Worm (Caenorhabditis elegans) whole organism, L4/young adult: ENCODE data around the gene vha-17.

Experiments
- W03F9.2 ChIP-seq: fragments of 150-350 bp; optimal IDR thresholded peaks from 2 replicates; lab custom pipeline; 2014; ENCODE audit warnings: missing biosample characterization, missing genetic modification characterization
- dao-5 ChIP-seq: sonication (generic microtip); optimal IDR thresholded peaks from 2 replicates; lab custom pipeline; 2016; ENCODE audit warnings: missing genotype, missing genetic modification characterization, moderate library complexity, missing compliant biosample characterization
- him-1 ChIP-seq: sonication (generic microtip); optimal IDR thresholded peaks from 2 replicates; lab custom pipeline; 2016; ENCODE audit warnings: missing genotype, missing genetic modification reagents, missing genetic modification characterization, missing compliant biosample characterization

- TF ChIP-seq him-1 = no peak
- TF ChIP-seq W03F9.2 (tag; lab: Kevin White, UChicago) = no peak
- no peak for TF ChIP-seq dao-5
Observed at ce11 chrIV:9289635-9290034, 32.0 kb upstream of the vha-17 start.
